Worm (Caenorhabditis elegans) whole organism, young adult: ENCODE measurements around the gene T21D12.7.

Source experiments
- F22D6.2 ChIP-seq: sonication (generic microtip); optimal IDR thresholded peaks from 2 replicates; lab custom pipeline; 2016; ENCODE audit warnings: mild to moderate bottlenecking, missing genetic modification characterization, missing compliant biosample characterization
- ama-1 ChIP-seq, 3 experiments: fragments of 150-350 bp in 1 of 3; sonication (generic microtip) in 2 of 3; optimal IDR thresholded peaks; 2 replicates each; lab custom pipeline; 2014 to 2018; ENCODE audit warnings: missing biosample characterization in 2 of 3, missing genetic modification characterization in 2 of 3, missing genetic modification reagents in 2 of 3
- rcor-1 ChIP-seq: fragments of 200-800 bp; sonication (Bioruptor generic); IDR thresholded peaks from 2 replicates; pipeline ENCODE4 v1.3.6; 2022; ENCODE audit warnings: missing genetic modification reagents, missing genetic modification characterization, missing compliant biosample characterization

DNA sequence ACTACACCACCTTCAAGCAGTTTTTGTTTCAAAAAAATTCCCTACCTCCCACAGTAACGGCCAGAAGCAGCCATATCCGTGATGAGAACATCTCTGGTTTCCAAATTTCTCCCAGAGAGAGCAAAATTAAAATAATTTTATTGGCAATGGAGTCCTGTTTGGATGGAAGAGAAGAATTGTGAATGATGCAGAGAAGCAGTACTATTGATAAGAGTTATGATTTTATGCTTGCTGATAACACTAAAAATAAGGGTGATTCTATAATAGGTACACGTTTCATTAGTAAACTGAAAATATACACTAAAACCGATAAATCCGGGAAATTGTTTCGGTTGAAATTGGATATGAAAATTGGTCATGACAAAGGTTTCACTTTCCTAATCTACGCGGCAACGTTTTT, 29.1 kb upstream of the T21D12.7 start, which contains the start of gene dsc-4:
- TF ChIP-seq F22D6.2 (tag; lab: Kevin White, UChicago) (no peak), rcor-1 (GFP tag; lab: Robert Waterston, UW) (no peak), ama-1 (optimal IDR thresholded peaks at IDR 0.05; lab: Kevin White, UChicago) (no peak), ama-1 (GFP tag; optimal IDR thresholded peaks at IDR 0.05; lab: Kevin White, UChicago) (no peak)
